Worm (Caenorhabditis elegans) whole organism, L4/young adult: Measurements from ENCODE around the gene srsy-2.

Source experiments
- W03F9.2 ChIP-seq: fragments of 150-350 bp; optimal IDR thresholded peaks from 2 replicates; lab custom pipeline; 2014; ENCODE audit warnings: missing biosample characterization, missing genetic modification characterization
- dao-5 ChIP-seq: sonication (generic microtip); optimal IDR thresholded peaks from 2 replicates; lab custom pipeline; 2016; ENCODE audit warnings: missing genotype, missing genetic modification characterization, moderate library complexity, missing compliant biosample characterization
- him-1 ChIP-seq: sonication (generic microtip); optimal IDR thresholded peaks from 2 replicates; lab custom pipeline; 2016; ENCODE audit warnings: missing genotype, missing genetic modification reagents, missing genetic modification characterization, missing compliant biosample characterization

ce11 chrII:6246054-6246453 lies 19.2 kb upstream of the srsy-2 start, which contains the start of gene lelo-1:
- no peak for TF ChIP-seq him-1
- no peak for TF ChIP-seq dao-5 (tag; lab: Kevin White, UChicago)
- no peak for TF ChIP-seq W03F9.2 (tag; lab: Kevin White, UChicago)
